Worm (Caenorhabditis elegans) whole organism, L4 larva: ENCODE results near the gene T26C5.5.

Experiments used
- ZK337.2 ChIP-seq: fragments of 200-800 bp; sonication (Bioruptor generic); IDR thresholded peaks from 2 replicates; pipeline ENCODE4 v1.3.6; 2022; ENCODE audit warnings: missing genetic modification reagents, missing genetic modification characterization, missing compliant biosample characterization
- egl-27 ChIP-seq: sonication (generic microtip); optimal IDR thresholded peaks from 3 replicates; lab custom pipeline; 2017; ENCODE audit warnings: missing biosample characterization, missing genetic modification reagents, missing genetic modification characterization
- lin-13 ChIP-seq: fragments of 150-350 bp; optimal IDR thresholded peaks from 2 replicates; lab custom pipeline; 2014; ENCODE audit warnings: missing biosample characterization, missing genetic modification reagents, missing genetic modification characterization
- lin-39 ChIP-seq: fragments of 150-350 bp; optimal IDR thresholded peaks from 2 replicates; lab custom pipeline; 2014; ENCODE audit warnings: missing biosample characterization, missing genetic modification reagents, missing genetic modification characterization
- nhr-28 ChIP-seq: fragments of 150-350 bp; optimal IDR thresholded peaks from 2 replicates; lab custom pipeline; 2014; ENCODE audit warnings: missing biosample characterization, missing genetic modification characterization

DNA sequence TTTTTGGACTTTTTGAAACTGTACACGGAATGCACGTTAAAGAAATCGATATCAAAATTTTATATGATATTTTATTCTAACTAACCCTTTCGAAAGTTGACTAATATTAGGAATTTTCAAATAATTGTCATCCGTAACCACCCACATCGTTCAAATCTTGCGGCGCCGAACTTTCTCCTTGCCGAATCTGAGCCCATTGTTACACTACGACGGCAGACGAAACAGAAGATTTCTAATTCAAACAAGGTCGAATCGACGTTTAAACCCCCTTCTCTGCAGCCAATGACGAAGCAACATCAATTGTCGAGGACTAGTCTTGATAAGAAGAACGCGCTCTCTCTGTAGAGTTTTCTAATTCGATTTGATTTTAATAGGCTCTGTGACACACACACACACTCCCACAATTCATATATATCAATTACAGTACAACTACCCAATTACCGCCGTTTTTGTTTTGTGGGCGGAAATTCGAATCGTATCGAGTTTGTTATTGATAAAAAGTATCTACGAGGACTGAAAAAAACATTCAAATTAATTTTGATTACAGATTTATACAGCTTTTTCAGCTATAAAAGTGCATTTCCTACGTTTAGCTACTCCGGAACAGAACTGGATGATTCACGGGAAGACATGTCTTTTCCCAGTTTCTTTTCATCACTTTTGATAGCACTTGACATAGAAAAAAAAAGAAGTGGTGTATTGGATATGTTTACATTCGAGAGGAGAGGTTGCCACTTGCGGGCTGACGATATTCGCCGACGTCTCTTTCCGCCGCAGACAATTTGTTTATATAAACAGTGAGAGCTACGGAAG, 38.0 kb upstream of the T26C5.5 start:
- no peak for TF ChIP-seq ZK337.2 (GFP tag; lab: Robert Waterston, UW)
- TF ChIP-seq lin-39: no peak
- no peak for TF ChIP-seq egl-27 (tag; lab: Kevin White, UChicago)
- TF ChIP-seq nhr-28: peak; percentile 66
- TF ChIP-seq lin-13 (GFP tag; lab: Kevin White, UChicago): no peak
